Fruit fly (Drosophila melanogaster): ENCODE results near the gene CG6839.

dm6 chr3L:18904772-18905601 lies 12.4 kb upstream of the CG6839 start, which contains the start of the genes CSN1b and Prp6:
- TF ChIP-seq gl (tag; optimal IDR thresholded peaks at IDR 0.05) (no peak), CG8159 (tag; optimal IDR thresholded peaks at IDR 0.05) (no peak), CG9948 (tag; optimal IDR thresholded peaks at IDR 0.05) (no peak), Snoo (tag; optimal IDR thresholded peaks at IDR 0.05) (no peak), CG34367 (tag; optimal IDR thresholded peaks at IDR 0.05) (no peak), EcR (GFP tag; optimal IDR thresholded peaks at IDR 0.05) (no peak)

All from whole organism, pupa.